Worm (Caenorhabditis elegans): ENCODE results near the gene twk-49.

DNA sequence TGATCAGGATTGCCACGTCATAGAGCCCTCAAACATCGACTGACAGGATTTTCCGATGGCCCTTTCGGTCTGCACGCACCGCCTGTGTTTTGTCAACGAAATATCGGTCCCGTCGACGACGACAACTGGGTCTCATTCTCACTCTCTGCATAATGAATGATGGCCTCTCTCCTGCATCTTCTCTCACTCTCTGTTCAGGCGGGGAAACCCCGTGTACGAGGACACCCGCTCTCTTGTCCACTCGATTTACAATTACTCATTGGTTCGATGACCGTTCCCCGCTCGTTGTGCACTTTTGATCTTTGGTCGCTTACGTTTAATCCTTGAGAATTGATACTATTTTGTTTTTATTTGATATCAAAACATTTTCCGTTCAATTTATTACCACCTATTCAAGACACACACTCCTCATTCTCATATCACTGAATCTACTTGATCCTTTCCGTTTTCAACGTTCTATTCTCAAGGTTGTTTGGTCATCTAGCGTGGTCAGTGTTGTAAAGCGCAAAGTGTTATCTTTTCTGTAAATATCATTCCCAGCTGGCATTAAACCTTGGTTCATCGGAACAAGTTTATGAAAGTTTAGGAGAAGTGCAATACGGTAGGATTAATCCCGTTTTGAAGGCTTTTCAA is 23.8 kb upstream of the twk-49 start:
- TF ChIP-seq unc-39 (tag; optimal IDR thresholded peaks at IDR 0.05) (no peak), lin-13 (GFP tag; optimal IDR thresholded peaks at IDR 0.05) (no peak), ZK546.5 (tag; optimal IDR thresholded peaks at IDR 0.05) (no peak), lsy-2 (tag; optimal IDR thresholded peaks at IDR 0.05) (no peak)
